Worm (Caenorhabditis elegans) whole organism, young adult: ENCODE results near the gene trd-1.

Experiments
- C17E4.6 ChIP-seq: fragments of 200-800 bp; sonication (Bioruptor generic); IDR thresholded peaks from 2 replicates; pipeline ENCODE4 v1.3.6; 2022; ENCODE audit warnings: missing genetic modification reagents, missing genetic modification characterization, missing compliant biosample characterization
- D2030.7 ChIP-seq: fragments of 200-800 bp; sonication (Bioruptor generic); IDR thresholded peaks from 2 replicates; pipeline ENCODE4 v1.3.6; 2022; ENCODE audit warnings: missing genetic modification reagents, missing genetic modification characterization, missing compliant biosample characterization
- F33H1.4 ChIP-seq: fragments of 200-800 bp; sonication (Bioruptor generic); IDR thresholded peaks from 2 replicates; pipeline ENCODE4 v1.3.6; 2022; ENCODE audit warnings: missing genetic modification reagents, missing genetic modification characterization, missing compliant biosample characterization
- F52B5.7 ChIP-seq: sonication (generic microtip); optimal IDR thresholded peaks from 2 replicates; lab custom pipeline; 2016; ENCODE audit warnings: mild to moderate bottlenecking, missing genetic modification characterization, missing compliant biosample characterization
- T07F8.4 ChIP-seq: sonication (generic microtip); optimal IDR thresholded peaks from 2 replicates; lab custom pipeline; 2016; ENCODE audit warnings: mild to moderate bottlenecking, missing genetic modification characterization, moderate library complexity, missing compliant biosample characterization
- Y53F4B.3 ChIP-seq: fragments of 200-800 bp; sonication (Bioruptor generic); IDR thresholded peaks from 2 replicates; pipeline ENCODE4 v1.3.6; 2022; ENCODE audit warnings: missing genetic modification reagents, missing genetic modification characterization, missing compliant biosample characterization
- Y53G8AR.9 ChIP-seq: fragments of 200-800 bp; sonication (Bioruptor generic); conservative IDR thresholded peaks from 2 replicates; pipeline ENCODE4 v1.3.6; 2022; ENCODE audit warnings: missing genetic modification reagents, missing genetic modification characterization, missing compliant biosample characterization
- Y79H2A.3 ChIP-seq: fragments of 200-800 bp; sonication (Bioruptor generic); conservative IDR thresholded peaks from 2 replicates; pipeline ENCODE4 v1.3.6; 2022; ENCODE audit warnings: missing genetic modification reagents, missing genetic modification characterization, missing compliant biosample characterization
- Y95B8A.8 ChIP-seq: fragments of 200-800 bp; sonication (Bioruptor generic); IDR thresholded peaks from 2 replicates; pipeline ENCODE4 v1.3.6; 2022; ENCODE audit warnings: missing genetic modification reagents, missing genetic modification characterization, missing compliant biosample characterization
- aptf-2 ChIP-seq: fragments of 200-800 bp; sonication (Bioruptor generic); conservative IDR thresholded peaks from 2 replicates; pipeline ENCODE4 v1.3.6; 2022; ENCODE audit warnings: missing genetic modification reagents, missing genetic modification characterization, missing compliant biosample characterization
- attf-3 ChIP-seq: fragments of 200-800 bp; sonication (Bioruptor generic); conservative IDR thresholded peaks from 2 replicates; pipeline ENCODE4 v1.3.6; 2022; ENCODE audit warnings: missing genetic modification reagents, missing genetic modification characterization, missing compliant biosample characterization
- bed-1 ChIP-seq: fragments of 200-800 bp; sonication (Bioruptor generic); IDR thresholded peaks from 2 replicates; pipeline ENCODE4 v1.3.6; 2022; ENCODE audit warnings: missing genetic modification reagents, missing genetic modification characterization, missing compliant biosample characterization
- ccch-3 ChIP-seq: fragments of 200-800 bp; sonication (Bioruptor generic); optimal IDR thresholded peaks from 2 replicates; lab custom pipeline; 2018; ENCODE audit warnings: mild to moderate bottlenecking, missing genetic modification characterization, missing compliant biosample characterization
- cebp-1 ChIP-seq, 2 experiments: fragments of 200-800 bp in 1 of 2; sonication (Bioruptor generic) in 1 of 2; sonication (generic microtip) in 1 of 2; IDR thresholded peaks in 1 of 2; optimal IDR thresholded peaks in 1 of 2; 2 replicates each; pipeline versions ENCODE4 v1.3.6 to Lab custom; 2017 to 2022; ENCODE audit warnings: missing compliant biosample characterization in 2 of 2, missing genetic modification characterization in 2 of 2, mild to moderate bottlenecking in 1 of 2, missing genetic modification reagents in 1 of 2, moderate library complexity in 1 of 2
- ceh-100 ChIP-seq: fragments of 200-800 bp; sonication (Bioruptor generic); IDR thresholded peaks from 2 replicates; pipeline ENCODE4 v1.3.6; 2022; ENCODE audit warnings: missing genetic modification reagents, missing genetic modification characterization, missing compliant biosample characterization
- ceh-27 ChIP-seq: fragments of 200-800 bp; sonication (Bioruptor generic); optimal IDR thresholded peaks from 2 replicates; lab custom pipeline; 2018; ENCODE audit warnings: mild to moderate bottlenecking, missing genetic modification characterization, moderate library complexity, missing compliant biosample characterization
- ceh-40 ChIP-seq: fragments of 200-800 bp; sonication (Bioruptor generic); IDR thresholded peaks from 2 replicates; pipeline ENCODE4 v1.3.6; 2022; ENCODE audit warnings: missing genetic modification characterization, missing compliant biosample characterization
- ceh-58 ChIP-seq: fragments of 200-800 bp; sonication (Bioruptor generic); IDR thresholded peaks from 2 replicates; pipeline ENCODE4 v1.3.6; 2022; ENCODE audit warnings: missing genetic modification characterization, missing compliant biosample characterization
- ceh-79 ChIP-seq: sonication (generic microtip); optimal IDR thresholded peaks from 2 replicates; lab custom pipeline; 2017; ENCODE audit warnings: mild to moderate bottlenecking, missing genetic modification characterization, missing compliant biosample characterization
- die-1 ChIP-seq: sonication (generic microtip); optimal IDR thresholded peaks from 2 replicates; lab custom pipeline; 2016; ENCODE audit warnings: missing genotype, mild to moderate bottlenecking, missing genetic modification characterization, missing compliant biosample characterization
- dpff-1 ChIP-seq: sonication (generic microtip); optimal IDR thresholded peaks from 2 replicates; lab custom pipeline; 2017; ENCODE audit warnings: mild to moderate bottlenecking, missing genetic modification characterization, missing compliant biosample characterization
- egrh-3 ChIP-seq: fragments of 200-800 bp; sonication (Bioruptor generic); IDR thresholded peaks from 2 replicates; pipeline ENCODE4 v1.3.6; 2022; ENCODE audit warnings: missing genetic modification reagents, missing genetic modification characterization, missing compliant biosample characterization
- him-1 ChIP-seq: sonication (generic microtip); optimal IDR thresholded peaks from 2 replicates; lab custom pipeline; 2016; ENCODE audit warnings: missing genotype, missing genetic modification reagents, missing genetic modification characterization, missing compliant biosample characterization
- hmg-1.2 ChIP-seq: fragments of 200-800 bp; sonication (Bioruptor generic); IDR thresholded peaks from 2 replicates; pipeline ENCODE4 v1.3.6; 2022; ENCODE audit warnings: missing genetic modification reagents, missing genetic modification characterization, missing compliant biosample characterization
- hsf-1 ChIP-seq: fragments of 200-800 bp; sonication (Bioruptor generic); IDR thresholded peaks from 2 replicates; pipeline ENCODE4 v1.3.6; 2022; ENCODE audit warnings: missing genetic modification reagents, missing genetic modification characterization, missing compliant biosample characterization
- let-526 ChIP-seq: fragments of 200-800 bp; sonication (Bioruptor generic); IDR thresholded peaks from 2 replicates; pipeline ENCODE4 v1.3.6; 2022; ENCODE audit warnings: missing genetic modification reagents, missing genetic modification characterization, missing compliant biosample characterization
- lin-40 ChIP-seq: sonication (generic microtip); optimal IDR thresholded peaks from 2 replicates; lab custom pipeline; 2016; ENCODE audit warnings: missing genetic modification characterization, mild to moderate bottlenecking, missing compliant biosample characterization, missing genotype, missing genetic modification reagents
- lir-1 ChIP-seq: fragments of 200-800 bp; sonication (Bioruptor generic); conservative IDR thresholded peaks from 2 replicates; pipeline ENCODE4 v1.3.6; 2022; ENCODE audit warnings: missing genetic modification reagents, missing genetic modification characterization, missing compliant biosample characterization
- madf-3 ChIP-seq: fragments of 200-800 bp; sonication (Bioruptor generic); IDR thresholded peaks from 2 replicates; pipeline ENCODE4 v1.3.6; 2022; ENCODE audit warnings: missing genetic modification reagents, missing genetic modification characterization, missing compliant biosample characterization
- mcd-1 ChIP-seq: fragments of 200-800 bp; sonication (Bioruptor generic); IDR thresholded peaks from 2 replicates; pipeline ENCODE4 v1.3.6; 2022; ENCODE audit warnings: missing genetic modification reagents, missing genetic modification characterization, missing compliant biosample characterization
- mxl-1 ChIP-seq: sonication (generic microtip); optimal IDR thresholded peaks from 2 replicates; lab custom pipeline; 2016; ENCODE audit warnings: missing genetic modification characterization, missing compliant biosample characterization
- nfyb-1 ChIP-seq: fragments of 200-800 bp; sonication (Bioruptor generic); IDR thresholded peaks from 2 replicates; pipeline ENCODE4 v1.3.6; 2022; ENCODE audit warnings: missing genetic modification reagents, missing genetic modification characterization, missing compliant biosample characterization
- nhr-120 ChIP-seq: fragments of 200-800 bp; sonication (Bioruptor generic); IDR thresholded peaks from 2 replicates; pipeline ENCODE4 v1.3.6; 2022; ENCODE audit warnings: missing genetic modification characterization, missing compliant biosample characterization
- nhr-90 ChIP-seq: sonication (generic microtip); optimal IDR thresholded peaks from 2 replicates; lab custom pipeline; 2016; ENCODE audit warnings: missing genotype, mild to moderate bottlenecking, missing genetic modification characterization, missing compliant biosample characterization
- pbrm-1 ChIP-seq: fragments of 200-800 bp; sonication (Bioruptor generic); IDR thresholded peaks from 2 replicates; pipeline ENCODE4 v1.3.6; 2022; ENCODE audit warnings: missing genetic modification reagents, missing genetic modification characterization, missing compliant biosample characterization
- rcor-1 ChIP-seq: fragments of 200-800 bp; sonication (Bioruptor generic); IDR thresholded peaks from 2 replicates; pipeline ENCODE4 v1.3.6; 2022; ENCODE audit warnings: missing genetic modification reagents, missing genetic modification characterization, missing compliant biosample characterization
- snpc-3.4 ChIP-seq: sonication (generic microtip); optimal IDR thresholded peaks from 2 replicates; lab custom pipeline; 2017; ENCODE audit warnings: missing genetic modification characterization, mild to moderate bottlenecking, missing compliant biosample characterization, antibody characterized with exemption, moderate library complexity, missing genotype, missing genetic modification reagents
- snpc-4 ChIP-seq, 5 experiments: fragments of 150-350 bp in 1 of 5; sonication (generic microtip) in 4 of 5; optimal IDR thresholded peaks; 2 replicates each; lab custom pipeline; 2014 to 2018; ENCODE audit warnings: missing genetic modification characterization in 5 of 5, missing biosample characterization in 3 of 5, antibody characterized with exemption in 2 of 5, mild to moderate bottlenecking in 2 of 5, missing compliant biosample characterization in 2 of 5, missing genotype in 2 of 5, moderate library complexity in 2 of 5, missing genetic modification reagents in 1 of 5
- somi-1 ChIP-seq: fragments of 200-800 bp; sonication (Bioruptor generic); optimal IDR thresholded peaks from 2 replicates; lab custom pipeline; 2018; ENCODE audit warnings: mild to moderate bottlenecking, missing genetic modification characterization, missing compliant biosample characterization
- tlf-1 ChIP-seq: fragments of 200-800 bp; sonication (Bioruptor generic); optimal IDR thresholded peaks from 2 replicates; lab custom pipeline; 2018; ENCODE audit warnings: mild to moderate bottlenecking, missing genetic modification characterization, missing compliant biosample characterization
- unc-130 ChIP-seq: sonication (generic microtip); optimal IDR thresholded peaks from 2 replicates; lab custom pipeline; 2016; ENCODE audit warnings: missing genetic modification reagents, missing genetic modification characterization, missing compliant biosample characterization
- xnd-1 ChIP-seq: sonication (generic microtip); optimal IDR thresholded peaks from 2 replicates; lab custom pipeline; 2016; ENCODE audit warnings: missing genotype, missing genetic modification reagents, missing genetic modification characterization, missing compliant biosample characterization
- ztf-25 ChIP-seq: fragments of 200-800 bp; sonication (Bioruptor generic); IDR thresholded peaks from 2 replicates; pipeline ENCODE4 v1.3.6; 2022; ENCODE audit warnings: missing genetic modification reagents, missing genetic modification characterization, missing compliant biosample characterization
- ztf-6 ChIP-seq: fragments of 200-800 bp; sonication (Bioruptor generic); IDR thresholded peaks from 2 replicates; pipeline ENCODE4 v1.3.6; 2022; ENCODE audit warnings: missing genetic modification reagents, missing genetic modification characterization, missing compliant biosample characterization

The trd-1 gene

ce11 chrIII:7385929-7386328 lies at the start of gene trd-1:
TSS of gene trd-1 (plus strand) at chrIII:7386229.
- no peak for TF ChIP-seq mxl-1 (tag; lab: Kevin White, UChicago)
- no peak for TF ChIP-seq hsf-1

ce11 chrIII:7338009-7338408 lies 48.0 kb upstream of the trd-1 start:
- TF ChIP-seq madf-3 (GFP tag; lab: Robert Waterston, UW) (0 out of 2 replicates have a peak, but pooled peaks have one; percentile 22), pbrm-1 (GFP tag; lab: Robert Waterston, UW) (0 out of 2 replicates have a peak, but pooled peaks have one; percentile 4), somi-1 (no peak), ceh-27 (GFP tag; lab: Kevin White, UChicago) (no peak)

ce11 chrIII:7338693-7339092 lies 47.3 kb upstream of the trd-1 start, which contains the start of gene kap-1:
TSS of gene kap-1 (plus strand) at chrIII:7338835.
- no peak for TF ChIP-seq Y79H2A.3 (GFP tag; lab: Robert Waterston, UW)
- TF ChIP-seq let-526 = peak; percentile 79; the same call in 1 of the 2 replicates
- TF ChIP-seq snpc-3.4 = peak; percentile 18
- TF ChIP-seq hmg-1.2 = peak; percentile 52
- TF ChIP-seq die-1 (tag; lab: Kevin White, UChicago) = no peak
- TF ChIP-seq mcd-1 (GFP tag; lab: Robert Waterston, UW) = peak; percentile 44
- no peak; the same call in 1 of the 2 replicates for TF ChIP-seq Y53G8AR.9 (GFP tag; lab: Robert Waterston, UW)
- TF ChIP-seq cebp-1 (GFP tag; IDR thresholded peaks at IDR 0.05; lab: Robert Waterston, UW) = no peak
- TF ChIP-seq cebp-1 (tag; optimal IDR thresholded peaks at IDR 0.05; lab: Kevin White, UChicago) = peak; percentile 56
- no peak for TF ChIP-seq lin-40 (tag; lab: Kevin White, UChicago)
- peak; percentile 62 for TF ChIP-seq dpff-1 (tag; lab: Kevin White, UChicago)
- TF ChIP-seq nhr-90 (tag; lab: Kevin White, UChicago) = peak; percentile 15
- 0 out of 2 replicates have a peak, but pooled peaks have one; percentile 20 for TF ChIP-seq attf-3
- no peak for TF ChIP-seq lir-1 (GFP tag; lab: Robert Waterston, UW)
- TF ChIP-seq nfyb-1 = peak; percentile 44; the same call in 1 of the 2 replicates
- TF ChIP-seq bed-1 = no peak
- peak; percentile 33; the same call in 1 of the 2 replicates for TF ChIP-seq F33H1.4 (GFP tag; lab: Robert Waterston, UW)
- no peak for TF ChIP-seq xnd-1
- no peak for TF ChIP-seq D2030.7 (GFP tag; lab: Robert Waterston, UW)
- peak; percentile 76 for TF ChIP-seq F52B5.7
- peak; percentile 21 for TF ChIP-seq ceh-79 (tag; lab: Kevin White, UChicago)
- TF ChIP-seq ceh-40 = no peak
- no peak for TF ChIP-seq egrh-3 (GFP tag; lab: Robert Waterston, UW)
- no peak for TF ChIP-seq somi-1
- TF ChIP-seq tlf-1 = peak; percentile 58
- no peak for TF ChIP-seq aptf-2
- peak; percentile 54 for TF ChIP-seq him-1 (tag; lab: Kevin White, UChicago)
- no peak for TF ChIP-seq ztf-6 (GFP tag; lab: Robert Waterston, UW)
- TF ChIP-seq snpc-4 (GFP tag; optimal IDR thresholded peaks at IDR 0.05; lab: Kevin White, UChicago) = peak; percentile 18
- peak in 1 of 4 experiments; percentile 42 for TF ChIP-seq snpc-4 (tag; optimal IDR thresholded peaks at IDR 0.05; lab: Kevin White, UChicago)
- peak; percentile 21; the same call in 1 of the 2 replicates for TF ChIP-seq ceh-100 (GFP tag; lab: Robert Waterston, UW)
- TF ChIP-seq ceh-58 = no peak
- TF ChIP-seq nhr-120 = 0 out of 2 replicates have a peak, but pooled peaks have one; percentile 12
- TF ChIP-seq Y95B8A.8 (GFP tag; lab: Robert Waterston, UW) = no peak
- no peak for TF ChIP-seq ztf-25 (GFP tag; lab: Robert Waterston, UW)
- no peak for TF ChIP-seq C17E4.6 (GFP tag; lab: Robert Waterston, UW)
- TF ChIP-seq T07F8.4 (tag; lab: Kevin White, UChicago) = no peak
- no peak for TF ChIP-seq unc-130
- no peak for TF ChIP-seq rcor-1 (GFP tag; lab: Robert Waterston, UW)
- no peak for TF ChIP-seq ccch-3 (GFP tag; lab: Kevin White, UChicago)
- no peak for TF ChIP-seq Y53F4B.3 (GFP tag; lab: Robert Waterston, UW)
